Worm (Caenorhabditis elegans): Measurements from ENCODE around the gene F38B6.2.

Gene F38B6.2

ce11 chrX:6687345-6687744 lies 11.0 kb upstream of the F38B6.2 start:
- no peak for TF ChIP-seq unc-62 (GFP tag; optimal IDR thresholded peaks at IDR 0.05)

- no peak for TF ChIP-seq unc-62 (GFP tag; optimal IDR thresholded peaks at IDR 0.05)
Observed at ce11 chrX:6687756-6688155, 10.6 kb upstream of the F38B6.2 start.

ce11 chrX:6688953-6689562 lies 9.3 kb upstream of the F38B6.2 start:
- no peak for TF ChIP-seq unc-62 (GFP tag; optimal IDR thresholded peaks at IDR 0.05)

ce11 chrX:6689985-6690384 lies 8.3 kb upstream of the F38B6.2 start, which contains the start of gene F38B6.6:
F38B6.6 (minus strand) TSS chrX:6690085.
- no peak for TF ChIP-seq unc-62 (GFP tag; optimal IDR thresholded peaks at IDR 0.05)

- no peak for TF ChIP-seq unc-62 (GFP tag; optimal IDR thresholded peaks at IDR 0.05)
Observed at ce11 chrX:6691653-6692052, 6.7 kb upstream of the F38B6.2 start.

ce11 chrX:6692896-6693295 lies 5.4 kb upstream of the F38B6.2 start:
- no peak for TF ChIP-seq unc-62 (GFP tag; optimal IDR thresholded peaks at IDR 0.05)

ce11 chrX:6693331-6693730 lies 5.0 kb upstream of the F38B6.2 start, which contains the start of gene F38B6.3:
F38B6.3 (plus strand) TSS chrX:6693631.
- no peak for TF ChIP-seq unc-62 (GFP tag; optimal IDR thresholded peaks at IDR 0.05)

- no peak for TF ChIP-seq unc-62 (GFP tag; optimal IDR thresholded peaks at IDR 0.05)
Observed at ce11 chrX:6702249-6702648, 3.9 kb downstream of the F38B6.2 start, which contains the start of gene acr-2. acr-2 (plus strand) TSS chrX:6702549.

- no peak for TF ChIP-seq unc-62 (GFP tag; optimal IDR thresholded peaks at IDR 0.05)
Observed at ce11 chrX:6705156-6705555, 6.8 kb downstream of the F38B6.2 start.

- TF ChIP-seq unc-62 (GFP tag; optimal IDR thresholded peaks at IDR 0.05) = no peak
Observed at ce11 chrX:6709238-6709637, 10.9 kb downstream of the F38B6.2 start, which contains the start of gene acr-3. acr-3 (plus strand) TSS chrX:6709538.

ce11 chrX:6713277-6713676 lies 14.9 kb downstream of the F38B6.2 start, which contains the start of gene nas-11:
nas-11 (plus strand) TSS chrX:6713577.
- TF ChIP-seq unc-62 (GFP tag; optimal IDR thresholded peaks at IDR 0.05) = no peak

ce11 chrX:6718595-6718994 lies 20.3 kb downstream of the F38B6.2 start, which contains the start of gene smf-2:
smf-2 (minus strand) TSS chrX:6718695.
- TF ChIP-seq unc-62 (GFP tag; optimal IDR thresholded peaks at IDR 0.05) = no peak

- no peak for TF ChIP-seq unc-62 (GFP tag; optimal IDR thresholded peaks at IDR 0.05)
Observed at ce11 chrX:6722966-6723365, 24.6 kb downstream of the F38B6.2 start, which contains the start of gene smf-1. smf-1 (minus strand) TSS chrX:6723066.

ce11 chrX:6725260-6725718 lies 27.0 kb downstream of the F38B6.2 start, which contains the start of gene slc-25A10:
slc-25A10 (minus strand) TSS chrX:6725668.
- no peak for TF ChIP-seq unc-62 (GFP tag; optimal IDR thresholded peaks at IDR 0.05)

- TF ChIP-seq unc-62 (GFP tag; optimal IDR thresholded peaks at IDR 0.05) = no peak
Observed at ce11 chrX:6728820-6729396, 30.6 kb downstream of the F38B6.2 start.

- TF ChIP-seq unc-62 (GFP tag; optimal IDR thresholded peaks at IDR 0.05) = no peak
Observed at ce11 chrX:6729593-6729992, 31.3 kb downstream of the F38B6.2 start, which contains the start of gene K11G12.6. K11G12.6 (minus strand) TSS chrX:6729657.

ce11 chrX:6733201-6733600 lies 34.9 kb downstream of the F38B6.2 start, which contains the start of gene R03E9.2:
R03E9.2 (minus strand) TSS chrX:6733301.
- TF ChIP-seq unc-62 (GFP tag; optimal IDR thresholded peaks at IDR 0.05) = no peak

Data from whole organism, dauer.